Worm (Caenorhabditis elegans) whole organism, L3 larva: ENCODE results near the gene ins-7.

Experiments
- R02D3.7 ChIP-seq: fragments of 150-350 bp; optimal IDR thresholded peaks from 2 replicates; lab custom pipeline; 2014; ENCODE audit warnings: missing biosample characterization, missing genetic modification characterization
- ceh-82 ChIP-seq: fragments of 150-350 bp; optimal IDR thresholded peaks from 2 replicates; lab custom pipeline; 2014; ENCODE audit warnings: missing biosample characterization, missing genetic modification characterization
- egl-27 ChIP-seq: sonication (generic microtip); optimal IDR thresholded peaks from 4 replicates; lab custom pipeline; 2017; ENCODE audit warnings: missing biosample characterization, missing genetic modification reagents, missing genetic modification characterization
- elt-1 ChIP-seq: fragments of 150-350 bp; optimal IDR thresholded peaks from 2 replicates; lab custom pipeline; 2014; ENCODE audit warnings: missing biosample characterization, missing genetic modification characterization
- elt-3 ChIP-seq, 3 experiments: fragments of 150-350 bp in 1 of 3; sonication (generic microtip) in 2 of 3; optimal IDR thresholded peaks; 2 replicates in 2 of 3; 4 replicates in 1 of 3; lab custom pipeline; 2014 to 2017; ENCODE audit warnings: missing biosample characterization in 3 of 3, missing genetic modification characterization in 3 of 3
- lin-39 ChIP-seq: fragments of 150-350 bp; optimal IDR thresholded peaks from 2 replicates; lab custom pipeline; 2018; ENCODE audit warnings: missing biosample characterization, missing genetic modification reagents, missing genetic modification characterization
- nfya-1 ChIP-seq: sonication (generic microtip); optimal IDR thresholded peaks from 2 replicates; lab custom pipeline; 2017; ENCODE audit warnings: missing genetic modification characterization, mild to moderate bottlenecking, missing compliant biosample characterization, antibody characterized with exemption, moderate library complexity; ENCODE audit not compliant: insufficient read depth
- nhr-11 ChIP-seq: fragments of 150-350 bp; optimal IDR thresholded peaks from 2 replicates; lab custom pipeline; 2014; ENCODE audit warnings: missing biosample characterization, missing genetic modification characterization
- nhr-12 ChIP-seq: fragments of 150-350 bp; optimal IDR thresholded peaks from 2 replicates; lab custom pipeline; 2014; ENCODE audit warnings: missing biosample characterization, missing genetic modification characterization
- pha-4 ChIP-seq: fragments of 150-350 bp; optimal IDR thresholded peaks from 2 replicates; lab custom pipeline; 2014; ENCODE audit warnings: missing biosample characterization, missing genetic modification reagents, missing genetic modification characterization
- ztf-4 ChIP-seq: fragments of 150-350 bp; optimal IDR thresholded peaks from 2 replicates; lab custom pipeline; 2014; ENCODE audit warnings: missing biosample characterization, missing genetic modification characterization

DNA sequence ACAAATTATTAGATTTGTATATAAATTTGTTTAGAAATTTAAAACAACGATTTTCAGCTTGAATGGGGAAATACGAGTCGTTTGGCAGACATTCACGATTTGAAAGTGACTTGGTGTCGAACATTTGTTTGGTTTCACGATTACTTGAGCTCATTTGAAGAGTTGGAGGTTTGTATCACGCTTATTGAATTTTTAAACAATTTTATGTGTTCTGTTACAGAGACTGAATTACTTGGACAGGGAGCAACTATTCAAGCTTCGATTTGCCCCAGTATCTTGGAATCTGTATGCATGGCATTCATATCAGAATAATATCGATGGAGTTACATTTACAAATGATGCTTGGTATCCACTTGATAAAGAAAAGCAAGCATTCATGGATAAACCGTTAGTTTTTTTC, 44.6 kb upstream of the ins-7 start:
- TF ChIP-seq nhr-12 (tag; lab: Kevin White, UChicago) (no peak), nhr-11 (no peak), ceh-82 (tag; lab: Kevin White, UChicago) (no peak), egl-27 (tag; lab: Kevin White, UChicago) (no peak), ztf-4 (tag; lab: Kevin White, UChicago) (no peak), pha-4 (tag; lab: Kevin White, UChicago) (no peak), elt-3 (tag; optimal IDR thresholded peaks at IDR 0.05; lab: Kevin White, UChicago) (no peak), nfya-1 (tag; lab: Kevin White, UChicago) (no peak), elt-1 (tag; lab: Kevin White, UChicago) (no peak), R02D3.7 (no peak), lin-39 (tag; lab: Kevin White, UChicago) (no peak)
